Worm (Caenorhabditis elegans): ENCODE data around the gene col-78.

The col-78 gene

DNA sequence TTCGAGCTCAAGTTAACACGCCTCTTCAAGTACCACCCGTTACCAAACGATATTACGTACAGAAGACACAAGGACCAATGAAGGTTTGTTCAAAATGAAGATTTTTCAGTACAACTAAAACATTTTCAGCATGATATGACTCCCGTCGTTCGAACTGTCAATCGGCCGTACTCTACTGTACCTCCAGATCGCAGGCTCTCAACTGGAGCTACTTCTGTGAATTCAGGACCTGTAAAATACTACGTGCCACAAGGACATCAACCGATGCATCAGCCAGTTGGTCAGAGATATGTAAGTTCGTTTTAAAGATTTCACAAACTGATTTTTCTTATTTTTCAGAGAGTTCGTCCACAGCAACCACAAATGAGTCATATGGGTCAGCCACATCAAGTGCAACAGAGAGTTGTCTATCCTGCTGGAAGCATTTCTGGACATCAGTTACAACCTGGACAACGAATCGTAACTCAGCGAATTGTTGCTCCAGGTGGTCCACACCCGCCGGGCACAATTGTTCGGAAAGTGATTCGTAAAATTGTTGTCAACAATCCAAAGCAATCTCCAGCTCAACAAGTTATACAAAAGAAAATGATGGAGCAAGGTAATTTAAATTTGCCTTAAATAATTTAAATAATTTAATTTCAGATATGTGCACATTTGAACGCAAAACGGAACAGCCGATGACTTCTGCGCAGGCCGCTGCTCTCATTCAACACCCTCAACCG lies 19.3 kb downstream of the col-78 start:
- TF ChIP-seq lsy-12 (tag; optimal IDR thresholded peaks at IDR 0.05): no peak
- no peak for TF ChIP-seq fos-1 (tag; optimal IDR thresholded peaks at IDR 0.05)
- TF ChIP-seq ama-1 (optimal IDR thresholded peaks at IDR 0.05): no peak
- no peak for TF ChIP-seq elt-1 (tag; optimal IDR thresholded peaks at IDR 0.05)
- no peak for TF ChIP-seq mml-1 (tag; optimal IDR thresholded peaks at IDR 0.05)
- no peak for TF ChIP-seq mdl-1 (tag; optimal IDR thresholded peaks at IDR 0.05)
- TF ChIP-seq snpc-4 (tag; optimal IDR thresholded peaks at IDR 0.05): no peak

DNA sequence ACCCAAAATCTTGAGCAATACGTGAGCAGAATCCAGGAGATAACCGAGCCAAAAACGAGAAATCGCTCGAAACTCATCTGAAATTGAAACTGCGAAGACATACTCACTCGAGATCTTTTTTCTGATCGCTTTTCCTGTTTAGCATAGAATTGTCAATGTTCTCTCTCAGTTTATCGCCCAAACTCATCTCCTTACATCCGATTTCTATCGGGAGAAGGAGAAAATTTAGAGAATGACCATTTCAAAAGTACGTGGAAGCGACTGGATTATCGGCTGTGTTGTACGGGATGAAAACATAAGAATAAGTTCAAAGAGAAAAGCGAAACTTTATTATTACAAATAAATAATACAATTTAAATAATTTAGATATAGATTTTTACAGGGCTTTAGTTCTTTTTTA lies 20.5 kb downstream of the col-78 start, which contains the start of gene T23G7.2:
T23G7.2 (minus strand) TSS at position 101 of the 400 bp plus-strand sequence.
- TF ChIP-seq ztf-11 (tag; optimal IDR thresholded peaks at IDR 0.05) (no peak), nhr-28 (tag; optimal IDR thresholded peaks at IDR 0.05) (no peak), elt-1 (tag; optimal IDR thresholded peaks at IDR 0.05) (no peak), pha-4 (tag; optimal IDR thresholded peaks at IDR 0.05) (no peak), zag-1 (tag; optimal IDR thresholded peaks at IDR 0.05) (no peak), ceh-28 (tag; optimal IDR thresholded peaks at IDR 0.05) (no peak), ceh-9 (tag; optimal IDR thresholded peaks at IDR 0.05) (no peak), mdl-1 (tag; optimal IDR thresholded peaks at IDR 0.05) (no peak), nhr-12 (tag; optimal IDR thresholded peaks at IDR 0.05) (no peak), nhr-76 (tag; optimal IDR thresholded peaks at IDR 0.05) (no peak), hmg-11 (tag; optimal IDR thresholded peaks at IDR 0.05) (no peak), sea-2 (GFP tag; optimal IDR thresholded peaks at IDR 0.05) (no peak), lin-15B (tag; optimal IDR thresholded peaks at IDR 0.05) (no peak), nhr-23 (tag; optimal IDR thresholded peaks at IDR 0.05) (no peak), tbx-2 (tag; optimal IDR thresholded peaks at IDR 0.05) (no peak), nhr-237 (tag; optimal IDR thresholded peaks at IDR 0.05) (no peak), nhr-67 (tag; optimal IDR thresholded peaks at IDR 0.05) (no peak), fkh-2 (tag; optimal IDR thresholded peaks at IDR 0.05) (no peak), nhr-25 (tag; optimal IDR thresholded peaks at IDR 0.05) (no peak), fkh-10 (GFP tag; optimal IDR thresholded peaks at IDR 0.05) (no peak)

DNA sequence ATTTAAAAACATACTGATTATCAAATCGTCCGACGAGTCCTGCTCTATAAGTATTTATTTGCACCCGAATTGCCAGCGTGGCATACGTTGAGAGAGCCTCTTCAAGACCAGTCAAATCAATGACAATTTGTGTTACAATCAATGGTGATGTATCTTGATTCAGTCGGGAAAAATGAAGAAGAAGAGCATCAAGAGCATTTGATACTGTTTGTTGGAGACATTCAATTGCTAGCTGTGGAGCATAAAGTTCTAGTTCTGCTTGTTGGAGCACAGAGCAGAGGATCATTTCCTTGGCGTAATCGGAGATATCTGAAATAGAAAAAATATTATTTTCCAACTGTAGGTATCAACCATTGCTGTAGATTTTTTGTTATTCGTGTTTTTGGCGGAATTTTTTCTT lies 21.1 kb downstream of the col-78 start:
- TF ChIP-seq sea-2 (GFP tag; optimal IDR thresholded peaks at IDR 0.05): no peak
- no peak for TF ChIP-seq R02D3.7 (tag; optimal IDR thresholded peaks at IDR 0.05)

DNA sequence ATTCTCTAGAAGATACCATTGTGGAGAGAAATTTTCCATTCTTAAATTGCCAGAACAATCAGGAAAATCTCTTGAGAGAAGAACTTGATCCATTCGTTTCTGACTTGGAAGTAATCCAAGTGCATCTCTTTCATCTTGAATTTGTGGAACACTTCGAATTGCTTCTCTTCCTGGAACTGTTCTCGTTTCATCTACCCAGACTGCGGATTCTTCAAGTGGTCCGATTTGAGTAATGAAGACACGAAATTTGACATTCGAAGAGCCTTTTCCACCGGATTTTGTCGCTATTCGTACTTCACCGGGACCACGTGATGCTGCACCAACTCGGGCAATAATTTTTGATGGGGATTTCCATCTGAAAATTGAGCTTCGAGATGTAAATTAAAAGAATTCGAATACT lies 24.2 kb downstream of the col-78 start:
- no peak for TF ChIP-seq mdl-1 (tag; optimal IDR thresholded peaks at IDR 0.05)
- TF ChIP-seq fos-1 (tag; optimal IDR thresholded peaks at IDR 0.05): no peak
- no peak for TF ChIP-seq skn-1 (tag; optimal IDR thresholded peaks at IDR 0.05)
- TF ChIP-seq elt-3 (tag; optimal IDR thresholded peaks at IDR 0.05): no peak
- no peak for TF ChIP-seq unc-62 (GFP tag; optimal IDR thresholded peaks at IDR 0.05)
- no peak for TF ChIP-seq R02D3.7 (tag; optimal IDR thresholded peaks at IDR 0.05)
- TF ChIP-seq ceh-28 (tag; optimal IDR thresholded peaks at IDR 0.05): no peak
- TF ChIP-seq zag-1 (tag; optimal IDR thresholded peaks at IDR 0.05): no peak
- no peak for TF ChIP-seq ZK546.5 (tag; optimal IDR thresholded peaks at IDR 0.05)
- no peak for TF ChIP-seq nhr-43 (tag; optimal IDR thresholded peaks at IDR 0.05; ENCODE audit: poor library complexity, severe bottlenecking)
- TF ChIP-seq hmg-11 (tag; optimal IDR thresholded peaks at IDR 0.05): no peak
- TF ChIP-seq nhr-12 (tag; optimal IDR thresholded peaks at IDR 0.05): no peak
- no peak for TF ChIP-seq fkh-2 (tag; optimal IDR thresholded peaks at IDR 0.05)
- TF ChIP-seq ceh-9 (tag; optimal IDR thresholded peaks at IDR 0.05): no peak
- TF ChIP-seq elt-1 (tag; optimal IDR thresholded peaks at IDR 0.05): no peak
- no peak for TF ChIP-seq fkh-10 (GFP tag; optimal IDR thresholded peaks at IDR 0.05)
- TF ChIP-seq nhr-76 (tag; optimal IDR thresholded peaks at IDR 0.05): no peak
- TF ChIP-seq pha-4 (tag; optimal IDR thresholded peaks at IDR 0.05): no peak
- no peak for TF ChIP-seq lin-15B (tag; optimal IDR thresholded peaks at IDR 0.05)

DNA sequence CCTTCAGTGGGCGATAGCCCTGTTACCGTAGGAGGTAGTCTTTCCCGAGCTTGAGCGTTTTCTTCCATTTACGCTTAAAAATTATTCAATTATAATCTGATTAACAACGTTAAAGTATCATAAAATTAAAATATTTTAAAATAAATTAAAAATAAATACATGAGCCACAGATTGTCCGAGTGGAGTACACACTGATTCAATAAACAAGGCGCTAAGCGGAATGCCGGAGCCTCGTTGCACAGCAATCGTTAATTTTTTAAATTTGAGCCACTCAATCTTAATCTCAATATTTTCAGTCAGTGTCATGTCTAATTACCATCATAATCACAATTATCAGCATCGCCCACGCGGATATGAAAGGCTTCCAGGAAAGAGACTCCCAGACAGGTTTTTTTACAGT lies 24.7 kb downstream of the col-78 start, which contains the start of the genes sec-5 and pir-1:
sec-5 (minus strand) TSS at position 73 of the 400 bp plus-strand sequence.
pir-1 (plus strand) TSS at position 221 of the 400 bp plus-strand sequence.
- TF ChIP-seq elt-1 (tag; optimal IDR thresholded peaks at IDR 0.05): no peak
- peak; percentile 58 for TF ChIP-seq lin-15B (tag; optimal IDR thresholded peaks at IDR 0.05)
- TF ChIP-seq daf-12 (tag; optimal IDR thresholded peaks at IDR 0.05): no peak
- peak; percentile 48 for TF ChIP-seq lin-39 (tag; optimal IDR thresholded peaks at IDR 0.05)
- no peak for TF ChIP-seq unc-39 (tag; optimal IDR thresholded peaks at IDR 0.05)
- no peak for TF ChIP-seq jun-1 (tag; optimal IDR thresholded peaks at IDR 0.05)
- peak; percentile 23 for TF ChIP-seq hmg-11 (tag; optimal IDR thresholded peaks at IDR 0.05)
- TF ChIP-seq nhr-12 (tag; optimal IDR thresholded peaks at IDR 0.05): no peak
- TF ChIP-seq ztf-4 (tag; optimal IDR thresholded peaks at IDR 0.05): no peak
- TF ChIP-seq nhr-237 (tag; optimal IDR thresholded peaks at IDR 0.05): no peak
- TF ChIP-seq nfya-1 (tag; optimal IDR thresholded peaks at IDR 0.05; ENCODE audit: insufficient read depth): peak; percentile 45
- TF ChIP-seq elt-2 (tag; optimal IDR thresholded peaks at IDR 0.05): peak; percentile 16
- no peak for TF ChIP-seq ZK546.5 (tag; optimal IDR thresholded peaks at IDR 0.05)
- no peak for TF ChIP-seq nhr-67 (tag; optimal IDR thresholded peaks at IDR 0.05)
- no peak for TF ChIP-seq nhr-11 (tag; optimal IDR thresholded peaks at IDR 0.05)
- TF ChIP-seq egl-5 (tag; optimal IDR thresholded peaks at IDR 0.05): peak; percentile 40
- peak; percentile 82 for TF ChIP-seq pha-4 (tag; optimal IDR thresholded peaks at IDR 0.05)
